Fruit fly (Drosophila melanogaster) whole organism, embryonic: ENCODE data around the gene Snx27.

ENCODE experiments used
- Asciz ChIP-seq: fragments of 200-800 bp; sonication (Bioruptor generic); optimal IDR thresholded peaks from 2 replicates; lab custom pipeline; 2017; ENCODE audit warnings: missing biosample characterization, mild to moderate bottlenecking, missing genetic modification characterization, missing genetic modification reagents
- BtbVII ChIP-seq: fragments of 200-800 bp; sonication (Bioruptor generic); optimal IDR thresholded peaks from 3 replicates; lab custom pipeline; 2017; ENCODE audit warnings: missing biosample characterization, mild to moderate bottlenecking, missing genetic modification characterization
- C15 ChIP-seq: fragments of 200-800 bp; sonication (Bioruptor generic); IDR thresholded peaks from 3 replicates; pipeline ENCODE4 v1.3.6; 2022; ENCODE audit warnings: missing biosample characterization, missing genetic modification characterization
- CG1024 ChIP-seq: fragments of 200-800 bp; sonication (Bioruptor generic); IDR thresholded peaks from 2 replicates; pipeline ENCODE4 v1.3.6; 2022; ENCODE audit warnings: missing biosample characterization, missing genetic modification characterization
- CG10654 ChIP-seq: fragments of 200-800 bp; sonication (Bioruptor generic); optimal IDR thresholded peaks from 2 replicates; lab custom pipeline; 2016; ENCODE audit warnings: missing biosample characterization, missing genetic modification characterization
- CG13123 ChIP-seq: fragments of 200-800 bp; sonication (Bioruptor generic); optimal IDR thresholded peaks from 2 replicates; lab custom pipeline; 2016; ENCODE audit warnings: missing biosample characterization, missing genetic modification characterization
- CG13424 ChIP-seq: fragments of 200-800 bp; sonication (Bioruptor generic); optimal IDR thresholded peaks from 2 replicates; lab custom pipeline; 2019; ENCODE audit warnings: missing biosample characterization, mild to moderate bottlenecking, missing genetic modification characterization, moderate library complexity
- CG14965 ChIP-seq: fragments of 200-800 bp; sonication (Bioruptor generic); optimal IDR thresholded peaks from 2 replicates; lab custom pipeline; 2016; ENCODE audit warnings: missing biosample characterization, missing genetic modification characterization, borderline replicate concordance
- CG15479 ChIP-seq: fragments of 200-800 bp; sonication (Bioruptor generic); optimal IDR thresholded peaks from 3 replicates; lab custom pipeline; 2019; ENCODE audit warnings: missing biosample characterization, mild to moderate bottlenecking, missing genetic modification characterization, moderate library complexity
- CG15696 ChIP-seq: fragments of 200-800 bp; sonication (Bioruptor generic); optimal IDR thresholded peaks from 2 replicates; lab custom pipeline; 2019; ENCODE audit warnings: missing biosample characterization, mild to moderate bottlenecking, missing genetic modification characterization, moderate library complexity
- CG17829 ChIP-seq: fragments of 200-800 bp; optimal IDR thresholded peaks from 2 replicates; lab custom pipeline; 2019; ENCODE audit warnings: missing biosample characterization, mild to moderate bottlenecking, missing genetic modification characterization, moderate library complexity
- CG18011 ChIP-seq: fragments of 200-800 bp; sonication (Bioruptor generic); optimal IDR thresholded peaks from 2 replicates; lab custom pipeline; 2017; ENCODE audit warnings: missing biosample characterization, missing genetic modification characterization, mild to moderate bottlenecking, moderate library complexity, missing genotype
- CG2120 ChIP-seq: fragments of 200-800 bp; sonication (Bioruptor generic); optimal IDR thresholded peaks from 3 replicates; lab custom pipeline; 2016; ENCODE audit warnings: missing biosample characterization, missing genetic modification characterization
- CG2875 ChIP-seq: fragments of 200-800 bp; sonication (Bioruptor generic); optimal IDR thresholded peaks from 2 replicates; lab custom pipeline; 2017; ENCODE audit warnings: missing biosample characterization, mild to moderate bottlenecking, missing genetic modification characterization, missing genetic modification reagents
- CG30020 ChIP-seq: fragments of 200-800 bp; optimal IDR thresholded peaks from 2 replicates; lab custom pipeline; 2019; ENCODE audit warnings: missing biosample characterization, mild to moderate bottlenecking, missing genetic modification characterization, moderate library complexity
- CG30403 ChIP-seq: fragments of 200-800 bp; sonication (Bioruptor generic); optimal IDR thresholded peaks from 3 replicates; lab custom pipeline; 2016; ENCODE audit warnings: missing biosample characterization, missing genetic modification characterization
- CG3726 ChIP-seq: fragments of 200-800 bp; sonication (Bioruptor generic); IDR thresholded peaks from 3 replicates; pipeline ENCODE4, ENCODE4 v1.3.6; 2022; ENCODE audit warnings: missing biosample characterization, missing genetic modification characterization
- CG6254 ChIP-seq: fragments of 200-800 bp; sonication (Bioruptor generic); optimal IDR thresholded peaks from 3 replicates; lab custom pipeline; 2017; ENCODE audit warnings: mild to moderate bottlenecking, missing biosample characterization, missing genetic modification reagents, missing genetic modification characterization
- CG7271 ChIP-seq: fragments of 200-800 bp; sonication (Bioruptor generic); optimal IDR thresholded peaks from 2 replicates; lab custom pipeline; 2018; ENCODE audit warnings: missing biosample characterization, mild to moderate bottlenecking, missing genetic modification characterization, moderate library complexity
- CG7928 ChIP-seq: fragments of 200-800 bp; sonication (Bioruptor generic); optimal IDR thresholded peaks from 2 replicates; lab custom pipeline; 2017; ENCODE audit warnings: missing biosample characterization, mild to moderate bottlenecking, missing genetic modification characterization
- CG8281 ChIP-seq: fragments of 200-800 bp; sonication (Bioruptor generic); optimal IDR thresholded peaks from 2 replicates; lab custom pipeline; 2018; ENCODE audit warnings: missing biosample characterization, mild to moderate bottlenecking, missing genetic modification characterization, moderate library complexity
- Camta ChIP-seq: fragments of 200-800 bp; sonication (Bioruptor generic); optimal IDR thresholded peaks from 2 replicates; lab custom pipeline; 2016; ENCODE audit warnings: missing biosample characterization, missing genetic modification characterization
- CoRest ChIP-seq: fragments of 200-800 bp; sonication (Bioruptor generic); optimal IDR thresholded peaks from 3 replicates; lab custom pipeline; 2018; ENCODE audit warnings: missing biosample characterization, mild to moderate bottlenecking, missing genetic modification characterization, moderate library complexity
- D19B ChIP-seq: fragments of 200-800 bp; sonication (Bioruptor generic); optimal IDR thresholded peaks from 2 replicates; lab custom pipeline; 2017; ENCODE audit warnings: missing biosample characterization, mild to moderate bottlenecking, missing genetic modification characterization
- Dbx ChIP-seq: fragments of 200-800 bp; sonication (Bioruptor generic); IDR thresholded peaks from 3 replicates; pipeline ENCODE4 v1.3.6; 2022; ENCODE audit warnings: missing biosample characterization, missing genetic modification characterization
- Dfd ChIP-seq, 2 experiments: fragments of >200 bp; optimal IDR thresholded peaks; 2 replicates each; lab custom pipeline; 2017; ENCODE audit warnings: missing biosample characterization in 2 of 2, missing genetic modification characterization in 2 of 2
- E2f2 ChIP-seq: fragments of 200-800 bp; sonication (Bioruptor generic); IDR thresholded peaks from 2 replicates; pipeline ENCODE4 v1.3.6; 2022; ENCODE audit warnings: missing biosample characterization, missing genetic modification characterization
- H2.0 ChIP-seq: fragments of 200-800 bp; sonication (Bioruptor generic); IDR thresholded peaks from 2 replicates; pipeline ENCODE4 v1.3.6; 2022; ENCODE audit warnings: missing biosample characterization, missing genetic modification characterization
- MESR4 ChIP-seq: fragments of 200-800 bp; sonication (Bioruptor generic); optimal IDR thresholded peaks from 2 replicates; lab custom pipeline; 2018; ENCODE audit warnings: missing biosample characterization, mild to moderate bottlenecking, missing genetic modification characterization, moderate library complexity
- Meics ChIP-seq: fragments of 200-800 bp; sonication (Bioruptor generic); optimal IDR thresholded peaks from 2 replicates; lab custom pipeline; 2017; ENCODE audit warnings: missing biosample characterization, mild to moderate bottlenecking, missing genetic modification characterization
- Ptx1 ChIP-seq: fragments of 200-800 bp; sonication (Bioruptor generic); IDR thresholded peaks from 2 replicates; pipeline ENCODE4 v1.3.6; 2022; ENCODE audit warnings: missing biosample characterization, missing genetic modification characterization
- Side ChIP-seq: fragments of 200-800 bp; sonication (Bioruptor generic); optimal IDR thresholded peaks from 2 replicates; lab custom pipeline; 2016; ENCODE audit warnings: missing biosample characterization, missing genetic modification characterization
- Xbp1 ChIP-seq: fragments of 200-800 bp; sonication (Bioruptor generic); optimal IDR thresholded peaks from 3 replicates; lab custom pipeline; 2016; ENCODE audit warnings: missing biosample characterization, mild to moderate bottlenecking, missing genetic modification characterization
- al ChIP-seq: fragments of 200-800 bp; sonication (Bioruptor generic); IDR thresholded peaks from 2 replicates; pipeline ENCODE4 v1.3.6; 2022; ENCODE audit warnings: missing biosample characterization, missing genetic modification characterization
- ara ChIP-seq: fragments of 200-800 bp; sonication (Bioruptor generic); IDR thresholded peaks from 2 replicates; pipeline ENCODE4 v1.3.6; 2022; ENCODE audit warnings: missing biosample characterization, missing genetic modification characterization
- bcd ChIP-seq: fragments of 200-800 bp; sonication (Bioruptor generic); optimal IDR thresholded peaks from 2 replicates; lab custom pipeline; 2017; ENCODE audit warnings: missing biosample characterization, mild to moderate bottlenecking, missing genetic modification characterization
- bigmax ChIP-seq: fragments of 200-800 bp; sonication (Bioruptor generic); optimal IDR thresholded peaks from 2 replicates; lab custom pipeline; 2018; ENCODE audit warnings: missing biosample characterization, mild to moderate bottlenecking, missing genetic modification characterization
- chm ChIP-seq: fragments of 200-800 bp; sonication (Bioruptor generic); IDR thresholded peaks from 2 replicates; pipeline ENCODE4 v1.3.6; 2022; ENCODE audit warnings: missing biosample characterization, missing genetic modification characterization
- fd3F ChIP-seq: fragments of 200-800 bp; sonication (Bioruptor generic); optimal IDR thresholded peaks from 2 replicates; lab custom pipeline; 2018; ENCODE audit warnings: missing biosample characterization, mild to moderate bottlenecking, missing genetic modification characterization, moderate library complexity
- gfzf ChIP-seq: fragments of 200-800 bp; sonication (Bioruptor generic); optimal IDR thresholded peaks from 2 replicates; lab custom pipeline; 2016; ENCODE audit warnings: missing biosample characterization, mild to moderate bottlenecking, missing genetic modification characterization, moderate library complexity
- hb ChIP-seq: fragments of 200-800 bp; sonication (Bioruptor generic); IDR thresholded peaks from 3 replicates; pipeline ENCODE4 v1.3.6; 2022; ENCODE audit warnings: missing biosample characterization, missing genetic modification characterization; ENCODE audit not compliant: partially characterized antibody
- ind ChIP-seq: fragments of 200-800 bp; sonication (Bioruptor generic); optimal IDR thresholded peaks from 3 replicates; lab custom pipeline; 2016; ENCODE audit warnings: missing biosample characterization, missing genetic modification characterization
- kah ChIP-seq: fragments of 200-800 bp; sonication (Bioruptor generic); optimal IDR thresholded peaks from 2 replicates; lab custom pipeline; 2018; ENCODE audit warnings: missing biosample characterization, mild to moderate bottlenecking, missing genetic modification characterization
- lilli ChIP-seq: fragments of 200-800 bp; sonication (Bioruptor generic); optimal IDR thresholded peaks from 3 replicates; lab custom pipeline; 2016; ENCODE audit warnings: missing biosample characterization, missing genetic modification characterization
- ranshi ChIP-seq: fragments of 200-800 bp; sonication (Bioruptor generic); IDR thresholded peaks from 2 replicates; pipeline ENCODE4 v1.3.6; 2022; ENCODE audit warnings: missing biosample characterization, missing genetic modification characterization
- scrt ChIP-seq: fragments of 200-800 bp; sonication (Bioruptor generic); optimal IDR thresholded peaks from 2 replicates; lab custom pipeline; 2018; ENCODE audit warnings: missing biosample characterization, mild to moderate bottlenecking, missing genetic modification characterization, moderate library complexity
- sr ChIP-seq: fragments of 200-800 bp; sonication (Bioruptor generic); IDR thresholded peaks from 3 replicates; pipeline ENCODE4 v1.3.6; 2022; ENCODE audit warnings: missing biosample characterization, missing genetic modification characterization
- vvl ChIP-seq: fragments of 200-800 bp; sonication (Bioruptor generic); IDR thresholded peaks from 2 replicates; pipeline ENCODE4 v1.3.6; 2022; ENCODE audit warnings: missing biosample characterization, missing genetic modification characterization
- wek ChIP-seq: fragments of 200-800 bp; sonication (Bioruptor generic); optimal IDR thresholded peaks from 3 replicates; lab custom pipeline; 2018; ENCODE audit warnings: missing biosample characterization, mild to moderate bottlenecking, missing genetic modification characterization, moderate library complexity
- yki ChIP-seq: fragments of >200 bp; optimal IDR thresholded peaks from 3 replicates; lab custom pipeline; 2018
- zfh1 ChIP-seq: fragments of 200-800 bp; sonication (Bioruptor generic); IDR thresholded peaks from 3 replicates; pipeline ENCODE4 v1.3.6; 2022; ENCODE audit warnings: missing biosample characterization, missing genetic modification characterization

Snx27 gene

dm6 chrX:5737676-5738220 is at the start of gene Snx27 (continued):
- 0 out of 3 replicates have a peak, but pooled peaks have one; percentile 32 for TF ChIP-seq sr (GFP tag; lab: Robert Waterston, UW)
- TF ChIP-seq CG6254 (GFP tag; lab: Kevin White, UChicago) = no peak
- TF ChIP-seq kah (GFP tag; lab: Kevin White, UChicago) = no peak
- TF ChIP-seq Xbp1 (GFP tag; lab: Kevin White, UChicago) = peak; percentile 53
- TF ChIP-seq Meics (GFP tag; lab: Kevin White, UChicago) = no peak
- no peak for TF ChIP-seq CG14965 (GFP tag; lab: Kevin White, UChicago)
- no peak for TF ChIP-seq al
- no peak for TF ChIP-seq Asciz (GFP tag; lab: Kevin White, UChicago)
- TF ChIP-seq CG30403 (GFP tag; lab: Kevin White, UChicago) = peak; percentile 53
- TF ChIP-seq fd3F = no peak
- TF ChIP-seq CG15696 = no peak
- TF ChIP-seq CG13123 (GFP tag; lab: Kevin White, UChicago) = no peak
- TF ChIP-seq CG2875 (GFP tag; lab: Kevin White, UChicago) = no peak
- TF ChIP-seq CG8281 = no peak
- peak; percentile 5 for TF ChIP-seq CG15479 (GFP tag; lab: Kevin White, UChicago)
- peak; percentile 21 for TF ChIP-seq CG7271 (tag; lab: Kevin White, UChicago)
- peak; percentile 90 for TF ChIP-seq gfzf (GFP tag; lab: Kevin White, UChicago)
- no peak for TF ChIP-seq ara (GFP tag; lab: Robert Waterston, UW)
- peak; percentile 57 for TF ChIP-seq CG17829 (tag; lab: Kevin White, UChicago)
- TF ChIP-seq CG13424 (tag; lab: Kevin White, UChicago) = no peak
- peak; percentile 53 for TF ChIP-seq CoRest (tag; lab: Kevin White, UChicago)
- TF ChIP-seq Side (GFP tag; lab: Kevin White, UChicago) = peak; percentile 30
- TF ChIP-seq MESR4 (GFP tag; lab: Kevin White, UChicago) = peak; percentile 76
- no peak for TF ChIP-seq CG3726 (GFP tag; lab: Robert Waterston, UW)
- TF ChIP-seq Camta (GFP tag; lab: Kevin White, UChicago) = peak; percentile 6
- TF ChIP-seq ind (GFP tag; lab: Kevin White, UChicago) = peak; percentile 4
- peak; percentile 54 for TF ChIP-seq Ptx1 (GFP tag; lab: Robert Waterston, UW)
- TF ChIP-seq CG18011 (GFP tag; lab: Kevin White, UChicago) = no peak
- no peak for TF ChIP-seq scrt
- TF ChIP-seq zfh1 (GFP tag; lab: Robert Waterston, UW) = peak; percentile 53; the same call in 2 of the 3 replicates
- peak; percentile 67 for TF ChIP-seq chm (GFP tag; lab: Robert Waterston, UW)
- TF ChIP-seq hb (GFP tag; lab: Robert Waterston, UW) = peak; percentile 100
- peak; percentile 17; the same call in 1 of the 2 replicates for TF ChIP-seq H2.0 (GFP tag; lab: Robert Waterston, UW)
- TF ChIP-seq CG1024 = no peak
- no peak for TF ChIP-seq yki (lab: Kevin White, UChicago)
- TF ChIP-seq E2f2 (GFP tag; lab: Robert Waterston, UW) = peak; percentile 76
- peak; percentile 60; the same call in 1 of the 2 replicates for TF ChIP-seq vvl (GFP tag; lab: Robert Waterston, UW)
- TF ChIP-seq D19B (GFP tag; lab: Kevin White, UChicago) = no peak
- peak; percentile 56 for TF ChIP-seq CG7928 (GFP tag; lab: Kevin White, UChicago)
- peak; percentile 53 for TF ChIP-seq bcd (GFP tag; lab: Kevin White, UChicago)
- TF ChIP-seq bigmax = no peak
- peak; percentile 72 for TF ChIP-seq CG2120
- peak; percentile 58 for TF ChIP-seq lilli (GFP tag; lab: Kevin White, UChicago)
- peak; percentile 38 for TF ChIP-seq wek
- TF ChIP-seq Dfd (GFP tag; optimal IDR thresholded peaks at IDR 0.05; lab: Kevin White, UChicago) = no peak
- 0 out of 2 replicates have a peak, but pooled peaks have one; percentile 6 for TF ChIP-seq ranshi (GFP tag; lab: Robert Waterston, UW)
- TF ChIP-seq Dbx (GFP tag; lab: Robert Waterston, UW) = peak; percentile 84
- no peak for TF ChIP-seq C15
- no peak for TF ChIP-seq BtbVII (GFP tag; lab: Kevin White, UChicago)
- peak; percentile 42 for TF ChIP-seq CG30020 (tag; lab: Kevin White, UChicago)
- TF ChIP-seq CG10654 = no peak
